Worm (Caenorhabditis elegans) whole organism, young adult: Measurements from ENCODE around the gene prk-2.

Experiments used
- B0261.1 ChIP-seq: sonication (generic microtip); optimal IDR thresholded peaks from 2 replicates; lab custom pipeline; 2016; ENCODE audit warnings: mild to moderate bottlenecking, missing genetic modification characterization, moderate library complexity, missing compliant biosample characterization
- dpff-1 ChIP-seq: sonication (generic microtip); optimal IDR thresholded peaks from 2 replicates; lab custom pipeline; 2017; ENCODE audit warnings: mild to moderate bottlenecking, missing genetic modification characterization, missing compliant biosample characterization
- hlh-12 ChIP-seq: sonication (generic microtip); optimal IDR thresholded peaks from 2 replicates; lab custom pipeline; 2016; ENCODE audit warnings: missing genetic modification characterization, missing compliant biosample characterization
- hsf-1 ChIP-seq: fragments of 200-800 bp; sonication (Bioruptor generic); IDR thresholded peaks from 2 replicates; pipeline ENCODE4 v1.3.6; 2022; ENCODE audit warnings: missing genetic modification reagents, missing genetic modification characterization, missing compliant biosample characterization
- lsy-27 ChIP-seq: sonication (generic microtip); optimal IDR thresholded peaks from 2 replicates; lab custom pipeline; 2017; ENCODE audit warnings: missing genetic modification characterization, mild to moderate bottlenecking, missing compliant biosample characterization, antibody characterized with exemption, missing genotype, borderline replicate concordance; ENCODE audit not compliant: insufficient read depth
- madf-3 ChIP-seq: fragments of 200-800 bp; sonication (Bioruptor generic); IDR thresholded peaks from 2 replicates; pipeline ENCODE4 v1.3.6; 2022; ENCODE audit warnings: missing genetic modification reagents, missing genetic modification characterization, missing compliant biosample characterization
- mel-28 ChIP-seq: sonication (generic microtip); optimal IDR thresholded peaks from 2 replicates; lab custom pipeline; 2016; ENCODE audit warnings: borderline replicate concordance, mild to moderate bottlenecking, missing genetic modification characterization, missing compliant biosample characterization
- mes-4 ChIP-seq: sonication (generic microtip); optimal IDR thresholded peaks from 2 replicates; lab custom pipeline; 2016; ENCODE audit warnings: missing genotype, missing genetic modification characterization, missing compliant biosample characterization
- pbrm-1 ChIP-seq: fragments of 200-800 bp; sonication (Bioruptor generic); IDR thresholded peaks from 2 replicates; pipeline ENCODE4 v1.3.6; 2022; ENCODE audit warnings: missing genetic modification reagents, missing genetic modification characterization, missing compliant biosample characterization
- repo-1 ChIP-seq: sonication (generic microtip); optimal IDR thresholded peaks from 2 replicates; lab custom pipeline; 2017; ENCODE audit warnings: mild to moderate bottlenecking, missing genetic modification characterization, missing compliant biosample characterization
- snpc-3.4 ChIP-seq: sonication (generic microtip); optimal IDR thresholded peaks from 2 replicates; lab custom pipeline; 2017; ENCODE audit warnings: missing genetic modification characterization, mild to moderate bottlenecking, missing compliant biosample characterization, antibody characterized with exemption, moderate library complexity, missing genotype, missing genetic modification reagents
- unc-130 ChIP-seq: sonication (generic microtip); optimal IDR thresholded peaks from 2 replicates; lab custom pipeline; 2016; ENCODE audit warnings: missing genetic modification reagents, missing genetic modification characterization, missing compliant biosample characterization
- unc-62 ChIP-seq: fragments of 150-350 bp; optimal IDR thresholded peaks from 2 replicates; lab custom pipeline; 2014; ENCODE audit warnings: missing biosample characterization, missing genetic modification reagents, missing genetic modification characterization
- xnd-1 ChIP-seq: sonication (generic microtip); optimal IDR thresholded peaks from 2 replicates; lab custom pipeline; 2016; ENCODE audit warnings: missing genotype, missing genetic modification reagents, missing genetic modification characterization, missing compliant biosample characterization

DNA sequence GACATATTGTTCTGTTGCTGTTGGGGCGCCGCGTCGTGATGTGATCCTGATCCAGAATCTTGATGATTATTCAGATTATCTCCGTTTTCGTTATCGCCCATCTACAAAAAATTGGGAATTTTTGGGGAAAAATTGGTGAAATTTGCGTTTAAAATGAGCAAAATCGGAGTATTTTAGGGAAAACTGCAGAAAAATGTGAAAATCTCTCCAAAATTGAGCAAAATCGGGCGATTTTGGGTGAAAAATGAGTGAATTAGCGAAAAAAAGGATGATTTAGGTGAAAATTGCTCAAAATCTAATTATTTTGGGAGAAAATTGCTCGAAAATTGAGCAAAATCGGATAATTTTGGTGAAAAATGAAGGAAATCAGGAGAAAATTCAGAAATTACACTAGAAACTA lies 48.9 kb downstream of the prk-2 start, which contains the start of gene Y53G8AR.9:
- no peak for TF ChIP-seq mes-4 (tag; lab: Kevin White, UChicago)
- no peak for TF ChIP-seq pbrm-1 (GFP tag; lab: Robert Waterston, UW)
- no peak for TF ChIP-seq mel-28
- TF ChIP-seq lsy-27 (tag; lab: Kevin White, UChicago) = no peak
- TF ChIP-seq B0261.1 (tag; lab: Kevin White, UChicago) = no peak
- TF ChIP-seq unc-130 = no peak
- no peak for TF ChIP-seq unc-62 (GFP tag; lab: Kevin White, UChicago)
- TF ChIP-seq madf-3 (GFP tag; lab: Robert Waterston, UW) = no peak
- no peak for TF ChIP-seq xnd-1 (tag; lab: Kevin White, UChicago)
- no peak for TF ChIP-seq repo-1 (tag; lab: Kevin White, UChicago)
- TF ChIP-seq snpc-3.4 (tag; lab: Kevin White, UChicago) = no peak
- TF ChIP-seq hlh-12 (tag; lab: Kevin White, UChicago) = no peak
- TF ChIP-seq dpff-1 (tag; lab: Kevin White, UChicago) = no peak
- no peak for TF ChIP-seq hsf-1
